Worm (Caenorhabditis elegans) whole organism, midembryonic: ENCODE measurements around the gene srh-290.

Source experiments
- T22C8.4 ChIP-seq: fragments of 200-800 bp; sonication (Bioruptor generic); IDR thresholded peaks from 2 replicates; pipeline ENCODE4 v1.3.6; 2022; ENCODE audit warnings: missing genetic modification characterization, missing compliant biosample characterization
- cog-1 ChIP-seq: sonication (generic microtip); optimal IDR thresholded peaks from 2 replicates; lab custom pipeline; 2016; ENCODE audit warnings: missing genetic modification characterization, missing compliant biosample characterization
- flt-1 ChIP-seq: fragments of 200-800 bp; sonication (Bioruptor generic); IDR thresholded peaks from 2 replicates; pipeline ENCODE4 v1.3.6; 2022; ENCODE audit warnings: missing genetic modification characterization, missing compliant biosample characterization
- med-1 ChIP-seq: sonication (generic microtip); optimal IDR thresholded peaks from 2 replicates; lab custom pipeline; 2017; ENCODE audit warnings: missing genetic modification characterization, mild to moderate bottlenecking, missing compliant biosample characterization, antibody characterized with exemption, missing genetic modification reagents; ENCODE audit not compliant: insufficient read depth
- ref-1 ChIP-seq: fragments of 200-800 bp; sonication (Bioruptor generic); conservative IDR thresholded peaks from 2 replicates; pipeline ENCODE4 v1.3.6; 2022; ENCODE audit warnings: missing genetic modification reagents, missing genetic modification characterization, missing compliant biosample characterization
- tab-1 ChIP-seq: fragments of 200-800 bp; sonication (Bioruptor generic); IDR thresholded peaks from 2 replicates; pipeline ENCODE4 v1.3.6; 2022; ENCODE audit warnings: missing genetic modification characterization, missing compliant biosample characterization
- ztf-23 ChIP-seq: fragments of 200-800 bp; sonication (Bioruptor generic); IDR thresholded peaks from 2 replicates; pipeline ENCODE4 v1.3.6; 2022; ENCODE audit warnings: missing genetic modification reagents, missing genetic modification characterization, missing compliant biosample characterization
- ztf-29 ChIP-seq: fragments of 200-800 bp; sonication (Bioruptor generic); IDR thresholded peaks from 2 replicates; pipeline ENCODE4 v1.3.6; 2022; ENCODE audit warnings: missing genetic modification reagents, missing genetic modification characterization, missing compliant biosample characterization

- no peak for TF ChIP-seq cog-1 (tag; lab: Kevin White, UChicago)
- TF ChIP-seq flt-1 (GFP tag; lab: Robert Waterston, UW): no peak
- no peak for TF ChIP-seq med-1 (GFP tag; lab: Kevin White, UChicago)
- TF ChIP-seq ztf-29 (GFP tag; lab: Robert Waterston, UW): no peak
- TF ChIP-seq ztf-23 (GFP tag; lab: Robert Waterston, UW): no peak
- no peak for TF ChIP-seq ref-1 (GFP tag; lab: Robert Waterston, UW)
- no peak for TF ChIP-seq tab-1
- no peak for TF ChIP-seq T22C8.4
Measured at ce11 chrV:17780285-17780684, 10.0 kb upstream of the srh-290 start.
